Fruit fly (Drosophila melanogaster) whole organism, pupa: ENCODE data around the gene sip3.

ENCODE experiments used
- CG10348 ChIP-seq: fragments of 200-800 bp; sonication (Bioruptor generic); IDR thresholded peaks from 2 replicates; pipeline ENCODE4 v1.3.6; 2022; ENCODE audit warnings: missing biosample characterization, missing genetic modification characterization
- CG12605 ChIP-seq: fragments of 200-800 bp; sonication (Bioruptor generic); IDR thresholded peaks from 2 replicates; pipeline ENCODE4 v1.3.6; 2022; ENCODE audit warnings: missing biosample characterization, missing genetic modification characterization
- CG13204 ChIP-seq: fragments of 200-800 bp; sonication (Bioruptor generic); optimal IDR thresholded peaks from 2 replicates; lab custom pipeline; 2018; ENCODE audit warnings: missing biosample characterization, mild to moderate bottlenecking, missing genetic modification characterization, moderate library complexity
- CG14655 ChIP-seq: fragments of 200-800 bp; sonication (Bioruptor generic); optimal IDR thresholded peaks from 3 replicates; lab custom pipeline; 2017; ENCODE audit warnings: mild to moderate bottlenecking, missing biosample characterization, missing genetic modification reagents, missing genetic modification characterization
- CG15710 ChIP-seq: fragments of 200-800 bp; sonication (Bioruptor generic); optimal IDR thresholded peaks from 2 replicates; lab custom pipeline; 2018; ENCODE audit warnings: missing biosample characterization, mild to moderate bottlenecking, missing genetic modification characterization, moderate library complexity
- CG17806 ChIP-seq: fragments of 200-800 bp; sonication (Bioruptor generic); optimal IDR thresholded peaks from 2 replicates; lab custom pipeline; 2018; ENCODE audit warnings: missing biosample characterization, mild to moderate bottlenecking, missing genetic modification characterization, moderate library complexity
- CG32121 ChIP-seq: fragments of 200-800 bp; sonication (Bioruptor generic); IDR thresholded peaks from 2 replicates; pipeline ENCODE4 v1.3.6; 2022; ENCODE audit warnings: missing biosample characterization, missing genetic modification characterization
- CG34367 ChIP-seq: fragments of 200-800 bp; sonication (Bioruptor generic); optimal IDR thresholded peaks from 2 replicates; lab custom pipeline; 2018; ENCODE audit warnings: missing biosample characterization, mild to moderate bottlenecking, missing genetic modification characterization
- CG4496 ChIP-seq: fragments of 200-800 bp; sonication (Bioruptor generic); IDR thresholded peaks from 3 replicates; pipeline ENCODE4 v1.3.6; 2022; ENCODE audit warnings: missing biosample characterization, missing genetic modification characterization
- CG8159 ChIP-seq: fragments of 200-800 bp; sonication (Bioruptor generic); optimal IDR thresholded peaks from 3 replicates; lab custom pipeline; 2018; ENCODE audit warnings: missing biosample characterization, mild to moderate bottlenecking, missing genetic modification characterization, moderate library complexity
- CG8301 ChIP-seq: fragments of 200-800 bp; sonication (Bioruptor generic); optimal IDR thresholded peaks from 2 replicates; lab custom pipeline; 2018; ENCODE audit warnings: missing biosample characterization, mild to moderate bottlenecking, missing genetic modification characterization
- CG9948 ChIP-seq: fragments of 200-800 bp; sonication (Bioruptor generic); optimal IDR thresholded peaks from 2 replicates; lab custom pipeline; 2018; ENCODE audit warnings: missing biosample characterization, mild to moderate bottlenecking, missing genetic modification characterization, moderate library complexity
- D1 ChIP-seq: fragments of 200-800 bp; sonication (Bioruptor generic); optimal IDR thresholded peaks from 2 replicates; lab custom pipeline; 2018; ENCODE audit warnings: missing biosample characterization, mild to moderate bottlenecking, missing genetic modification characterization, moderate library complexity
- EcR ChIP-seq: fragments of 200-800 bp; sonication (Bioruptor generic); optimal IDR thresholded peaks from 3 replicates; lab custom pipeline; 2019; ENCODE audit warnings: missing biosample characterization, missing genetic modification characterization, mild to moderate bottlenecking, moderate library complexity, missing genetic modification reagents
- Ets98B ChIP-seq: fragments of 200-800 bp; sonication (Bioruptor generic); IDR thresholded peaks from 2 replicates; pipeline ENCODE4 v1.3.6; 2022; ENCODE audit warnings: missing biosample characterization, missing genetic modification characterization
- Pif1A ChIP-seq: fragments of 200-800 bp; sonication (Bioruptor generic); optimal IDR thresholded peaks from 3 replicates; lab custom pipeline; 2016; ENCODE audit warnings: missing biosample characterization, missing genetic modification characterization
- Pif1B ChIP-seq: fragments of 200-800 bp; sonication (Bioruptor generic); optimal IDR thresholded peaks from 3 replicates; lab custom pipeline; 2016; ENCODE audit warnings: missing biosample characterization, missing genetic modification characterization
- Snoo ChIP-seq: fragments of 200-800 bp; sonication (Bioruptor generic); optimal IDR thresholded peaks from 3 replicates; lab custom pipeline; 2017; ENCODE audit warnings: missing biosample characterization, mild to moderate bottlenecking, missing genetic modification characterization, inconsistent platforms
- fd96Ca ChIP-seq: fragments of 200-800 bp; sonication (Bioruptor generic); IDR thresholded peaks from 3 replicates; pipeline ENCODE4 v1.3.6; 2022; ENCODE audit warnings: missing biosample characterization, missing genetic modification characterization
- gl ChIP-seq: fragments of 200-800 bp; sonication (Bioruptor generic); optimal IDR thresholded peaks from 2 replicates; lab custom pipeline; 2018; ENCODE audit warnings: missing biosample characterization, mild to moderate bottlenecking, missing genetic modification characterization
- rn ChIP-seq: fragments of 200-800 bp; sonication (Bioruptor generic); IDR thresholded peaks from 2 replicates; pipeline ENCODE4 v1.3.6; 2022; ENCODE audit warnings: missing biosample characterization, missing genetic modification characterization

The sip3 gene

DNA sequence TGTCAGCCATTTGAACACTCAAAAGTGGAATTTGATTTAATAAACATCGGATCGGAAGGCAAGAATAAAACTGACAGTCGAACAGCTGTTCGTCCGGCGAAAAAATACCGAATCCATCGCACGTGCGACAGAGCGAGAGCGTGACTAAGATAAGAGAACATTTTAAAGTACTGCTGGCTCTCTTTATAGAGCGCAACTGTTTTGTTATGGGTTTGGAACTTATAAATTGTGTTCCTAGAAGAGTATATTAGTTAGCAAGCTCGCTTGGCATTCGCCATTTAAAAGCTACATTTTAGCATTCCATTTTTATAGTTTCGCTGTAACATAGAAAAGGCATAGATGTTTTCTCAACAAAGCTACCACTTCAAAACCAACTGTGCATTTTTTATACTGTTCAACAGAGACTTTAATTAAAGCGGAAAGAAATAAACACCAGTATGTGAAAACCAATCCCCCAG, 38.1 kb downstream of the sip3 start, which contains the start of gene Rift:
Gene Rift (minus strand): TSS at position 114 of the 458 bp plus-strand sequence.
- TF ChIP-seq CG15710 (tag; lab: Kevin White, UChicago) (peak; percentile 45), Snoo (tag; lab: Kevin White, UChicago) (peak; percentile 14), CG10348 (GFP tag; lab: Robert Waterston, UW) (no peak), D1 (tag; lab: Kevin White, UChicago) (no peak), CG9948 (tag; lab: Kevin White, UChicago) (no peak), rn (GFP tag; lab: Robert Waterston, UW) (no peak), CG4496 (GFP tag; lab: Robert Waterston, UW) (peak; percentile 72), Pif1A (GFP tag; lab: Kevin White, UChicago) (no peak), CG14655 (GFP tag; lab: Kevin White, UChicago) (no peak), EcR (GFP tag; lab: Kevin White, UChicago) (no peak), CG34367 (no peak), CG8301 (tag; lab: Kevin White, UChicago) (no peak), gl (tag; lab: Kevin White, UChicago) (peak; percentile 7), CG13204 (no peak), fd96Ca (no peak), Ets98B (GFP tag; lab: Robert Waterston, UW) (peak; percentile 64), CG17806 (tag; lab: Kevin White, UChicago) (peak; percentile 36), CG32121 (GFP tag; lab: Robert Waterston, UW) (no peak), Pif1B (GFP tag; lab: Kevin White, UChicago) (no peak), CG12605 (GFP tag; lab: Robert Waterston, UW) (peak; percentile 46), CG8159 (tag; lab: Kevin White, UChicago) (peak; percentile 28)

DNA sequence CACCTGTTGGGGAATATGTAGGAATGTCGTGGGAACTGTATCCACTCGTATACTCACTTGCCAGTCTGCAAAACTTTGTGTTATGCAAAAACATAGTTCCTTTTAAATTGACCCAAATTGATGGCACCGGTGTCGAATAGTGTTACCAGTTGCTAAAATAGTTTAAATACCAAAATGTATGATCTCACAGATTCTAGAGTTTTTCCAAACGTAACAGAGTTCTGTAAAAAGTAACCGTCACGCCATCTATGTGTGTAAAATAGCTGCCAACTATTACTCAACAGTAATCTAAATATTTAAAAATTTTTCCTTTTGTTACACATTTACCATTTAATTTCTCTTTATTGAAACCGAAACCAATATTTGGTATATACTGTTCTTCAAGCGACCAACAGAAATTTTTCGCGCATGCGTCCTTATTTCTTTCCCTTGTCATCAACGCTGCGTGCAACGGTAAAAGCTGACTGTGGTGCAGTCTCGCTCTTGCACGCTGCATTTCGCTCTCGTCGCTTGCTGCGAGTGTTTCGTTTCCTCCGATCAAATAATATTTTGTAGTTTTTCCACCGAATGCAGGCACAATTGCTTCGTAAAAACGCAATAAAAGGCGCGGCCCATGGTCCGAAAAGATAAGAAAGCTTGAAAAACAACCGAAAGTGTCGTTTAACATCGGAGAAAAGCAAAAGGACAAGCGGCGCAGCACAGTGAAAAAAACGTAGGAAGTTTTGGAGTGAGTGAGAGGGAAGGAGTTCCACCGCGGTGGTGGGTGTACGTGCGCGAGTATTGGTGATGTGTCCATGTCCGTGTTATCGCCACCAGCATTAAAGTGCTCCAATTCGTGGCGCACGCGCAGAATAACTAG, 40.3 kb downstream of the sip3 start, which contains the start of the genes FeCH and RhoGAP100F:
Gene FeCH (minus strand): TSS at position 180 of the 859 bp plus-strand sequence.
Gene RhoGAP100F (plus strand): TSS at position 493 of the 859 bp plus-strand sequence.
- TF ChIP-seq CG12605 (GFP tag; lab: Robert Waterston, UW) (no peak), CG8301 (tag; lab: Kevin White, UChicago) (no peak), Pif1B (GFP tag; lab: Kevin White, UChicago) (no peak), CG34367 (no peak), D1 (tag; lab: Kevin White, UChicago) (no peak), CG14655 (GFP tag; lab: Kevin White, UChicago) (no peak), Snoo (tag; lab: Kevin White, UChicago) (no peak), CG13204 (no peak), fd96Ca (no peak), Pif1A (GFP tag; lab: Kevin White, UChicago) (no peak), Ets98B (GFP tag; lab: Robert Waterston, UW) (no peak)

DNA sequence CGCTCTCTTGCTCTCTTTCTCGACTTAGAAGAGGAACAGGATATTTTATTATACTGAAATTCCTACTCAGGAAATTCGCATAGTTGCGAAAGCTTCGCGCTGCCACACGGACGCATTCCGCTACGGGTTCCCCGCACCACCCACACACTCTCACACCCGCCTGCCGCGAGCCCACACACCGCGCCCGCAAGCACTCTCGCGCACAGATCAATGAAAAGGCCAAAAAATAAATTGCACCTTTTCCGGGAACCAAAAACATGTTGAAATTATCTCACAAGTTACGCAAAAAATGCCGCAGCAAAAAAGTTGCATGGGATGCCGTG, 40.9 kb downstream of the sip3 start:
- TF ChIP-seq CG8159 (tag; lab: Kevin White, UChicago): no peak
- TF ChIP-seq CG12605 (GFP tag; lab: Robert Waterston, UW): no peak
- TF ChIP-seq CG14655 (GFP tag; lab: Kevin White, UChicago): no peak
- TF ChIP-seq D1 (tag; lab: Kevin White, UChicago): no peak
- TF ChIP-seq CG15710 (tag; lab: Kevin White, UChicago): no peak
- no peak for TF ChIP-seq CG4496 (GFP tag; lab: Robert Waterston, UW)
- TF ChIP-seq CG13204: no peak
- TF ChIP-seq gl (tag; lab: Kevin White, UChicago): no peak
- TF ChIP-seq Pif1B (GFP tag; lab: Kevin White, UChicago): no peak

DNA sequence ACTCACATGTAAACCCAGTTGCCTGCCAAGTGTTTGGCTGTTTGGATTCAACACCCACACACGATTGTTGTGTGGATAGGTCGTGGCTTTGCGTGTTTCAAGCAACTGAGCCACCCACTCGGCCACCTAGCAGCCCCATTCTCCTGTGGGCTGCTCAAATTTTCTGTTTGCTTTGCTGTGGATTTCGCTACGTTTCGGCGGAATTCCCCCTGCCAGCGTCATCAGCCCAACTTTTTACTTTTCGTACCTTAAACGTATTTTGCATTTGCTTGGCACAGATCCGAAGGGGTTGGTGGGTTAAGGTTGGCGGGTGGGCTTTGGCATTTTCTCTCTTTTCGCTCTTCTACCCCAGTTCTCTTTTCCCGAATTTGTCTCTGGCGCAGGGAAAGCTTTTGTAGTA, 50.4 kb downstream of the sip3 start:
- TF ChIP-seq CG8301 (tag; lab: Kevin White, UChicago): no peak
- TF ChIP-seq CG8159 (tag; lab: Kevin White, UChicago): no peak
- TF ChIP-seq Pif1B (GFP tag; lab: Kevin White, UChicago): no peak
- TF ChIP-seq CG4496 (GFP tag; lab: Robert Waterston, UW): no peak
- no peak for TF ChIP-seq CG34367
- no peak for TF ChIP-seq D1 (tag; lab: Kevin White, UChicago)
- TF ChIP-seq, all 21 proteins: peak for 0

DNA sequence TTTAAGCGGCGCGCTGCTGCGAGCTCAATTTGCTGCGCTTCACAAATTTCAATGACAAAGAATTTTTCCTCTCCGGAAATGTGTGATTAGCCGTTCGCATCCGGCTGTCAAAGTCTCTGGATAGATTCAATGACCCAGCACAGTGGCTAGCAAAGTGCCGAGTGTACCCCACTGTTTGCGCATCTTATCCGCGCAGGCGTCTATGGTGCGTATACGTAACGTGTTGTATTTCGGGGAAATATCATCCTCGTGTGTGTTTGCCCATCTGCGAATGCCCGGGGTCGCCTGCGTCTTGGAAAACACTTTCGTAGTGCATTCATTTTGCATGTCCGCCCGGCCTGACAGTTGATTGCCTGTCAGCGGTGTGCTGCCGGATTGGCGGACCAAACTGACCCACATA, 52.2 kb downstream of the sip3 start:
- TF ChIP-seq gl (tag; lab: Kevin White, UChicago) (no peak), CG34367 (no peak)
- TF ChIP-seq, all 21 proteins: peak for 0
